Fruit fly (Drosophila melanogaster) whole organism, embryonic: ENCODE results near the gene UBL3.
A peak's percentile ranks its signal among the peaks of the same experiment; 100 is the strongest.

ENCODE experiments used
- Bgb ChIP-seq: fragments of 200-800 bp; sonication (Bioruptor generic); IDR thresholded peaks from 2 replicates; pipeline ENCODE4 v1.3.6; 2022; ENCODE audit warnings: missing biosample characterization, missing genetic modification characterization; ENCODE audit not compliant: partially characterized antibody
- CG10147 ChIP-seq: fragments of 200-800 bp; sonication (Bioruptor generic); optimal IDR thresholded peaks from 2 replicates; lab custom pipeline; 2019; ENCODE audit warnings: missing biosample characterization, mild to moderate bottlenecking, missing genetic modification characterization, moderate library complexity
- CG11085 ChIP-seq: fragments of 200-800 bp; sonication (Bioruptor generic); IDR thresholded peaks from 2 replicates; pipeline ENCODE4 v1.3.6; 2022; ENCODE audit warnings: missing biosample characterization, missing genetic modification characterization
- CG13123 ChIP-seq: fragments of 200-800 bp; sonication (Bioruptor generic); optimal IDR thresholded peaks from 2 replicates; lab custom pipeline; 2016; ENCODE audit warnings: missing biosample characterization, missing genetic modification characterization
- CG13424 ChIP-seq: fragments of 200-800 bp; sonication (Bioruptor generic); optimal IDR thresholded peaks from 2 replicates; lab custom pipeline; 2019; ENCODE audit warnings: missing biosample characterization, mild to moderate bottlenecking, missing genetic modification characterization, moderate library complexity
- CG1602 ChIP-seq: fragments of 200-800 bp; sonication (Bioruptor generic); optimal IDR thresholded peaks from 3 replicates; lab custom pipeline; 2016; ENCODE audit warnings: missing biosample characterization, missing genetic modification characterization
- CG18599 ChIP-seq: fragments of 200-800 bp; sonication (Bioruptor generic); optimal IDR thresholded peaks from 3 replicates; lab custom pipeline; 2017; ENCODE audit warnings: missing biosample characterization, missing genetic modification characterization, mild to moderate bottlenecking, moderate library complexity, missing genetic modification reagents
- CG2116 ChIP-seq: fragments of 200-800 bp; sonication (Bioruptor generic); optimal IDR thresholded peaks from 3 replicates; lab custom pipeline; 2018; ENCODE audit warnings: missing biosample characterization, mild to moderate bottlenecking, missing genetic modification characterization
- CG2120 ChIP-seq: fragments of 200-800 bp; sonication (Bioruptor generic); optimal IDR thresholded peaks from 3 replicates; lab custom pipeline; 2016; ENCODE audit warnings: missing biosample characterization, missing genetic modification characterization
- CG33557 ChIP-seq: fragments of 200-800 bp; sonication (Bioruptor generic); optimal IDR thresholded peaks from 2 replicates; lab custom pipeline; 2019; ENCODE audit warnings: missing biosample characterization, mild to moderate bottlenecking, missing genetic modification characterization, moderate library complexity
- CG3838 ChIP-seq: fragments of 200-800 bp; sonication (Bioruptor generic); optimal IDR thresholded peaks from 3 replicates; lab custom pipeline; 2016; ENCODE audit warnings: missing biosample characterization, missing genetic modification characterization
- CG42726 ChIP-seq: fragments of 200-800 bp; sonication (Bioruptor generic); IDR thresholded peaks from 2 replicates; pipeline ENCODE4 v1.3.6; 2022; ENCODE audit warnings: missing biosample characterization, missing genetic modification characterization; ENCODE audit not compliant: partially characterized antibody
- CG4328 ChIP-seq: fragments of 200-800 bp; sonication (Bioruptor generic); optimal IDR thresholded peaks from 3 replicates; lab custom pipeline; 2017; ENCODE audit warnings: missing biosample characterization, missing genetic modification reagents, missing genetic modification characterization
- CG4820 ChIP-seq: fragments of 200-800 bp; sonication (Bioruptor generic); optimal IDR thresholded peaks from 3 replicates; lab custom pipeline; 2016; ENCODE audit warnings: missing biosample characterization, missing genetic modification characterization
- CG4854 ChIP-seq: fragments of 200-800 bp; sonication (Bioruptor generic); optimal IDR thresholded peaks from 2 replicates; lab custom pipeline; 2016; ENCODE audit warnings: missing biosample characterization, missing genetic modification characterization, inconsistent platforms
- CG6689 ChIP-seq: fragments of 200-800 bp; sonication (Bioruptor generic); IDR thresholded peaks from 2 replicates; pipeline ENCODE4 v1.3.6; 2022; ENCODE audit warnings: missing biosample characterization, missing genetic modification characterization
- CG9727 ChIP-seq: fragments of 200-800 bp; sonication (Bioruptor generic); optimal IDR thresholded peaks from 3 replicates; lab custom pipeline; 2017; ENCODE audit warnings: missing biosample characterization, mild to moderate bottlenecking, missing genetic modification characterization
- CrebB ChIP-seq: fragments of 200-800 bp; sonication (Bioruptor generic); optimal IDR thresholded peaks from 3 replicates; lab custom pipeline; 2018; ENCODE audit warnings: missing biosample characterization, mild to moderate bottlenecking, missing genetic modification characterization
- Dfd ChIP-seq, 2 experiments: fragments of >200 bp; optimal IDR thresholded peaks; 2 replicates each; lab custom pipeline; 2017; ENCODE audit warnings: missing biosample characterization in 2 of 2, missing genetic modification characterization in 2 of 2
- Dip2 ChIP-seq: fragments of 200-800 bp; sonication (Bioruptor generic); IDR thresholded peaks from 2 replicates; pipeline ENCODE4 v1.3.6; 2022; ENCODE audit warnings: missing biosample characterization, missing genetic modification characterization
- H2.0 ChIP-seq: fragments of 200-800 bp; sonication (Bioruptor generic); IDR thresholded peaks from 2 replicates; pipeline ENCODE4 v1.3.6; 2022; ENCODE audit warnings: missing biosample characterization, missing genetic modification characterization
- MTF-1 ChIP-seq: fragments of 200-800 bp; sonication (Bioruptor generic); optimal IDR thresholded peaks from 2 replicates; lab custom pipeline; 2018; ENCODE audit warnings: missing biosample characterization, mild to moderate bottlenecking, missing genetic modification characterization, borderline replicate concordance
- Mad ChIP-seq: fragments of 200-800 bp; sonication (Bioruptor generic); optimal IDR thresholded peaks from 2 replicates; lab custom pipeline; 2016; ENCODE audit warnings: missing biosample characterization, missing genetic modification characterization
- Ptx1 ChIP-seq: fragments of 200-800 bp; sonication (Bioruptor generic); IDR thresholded peaks from 2 replicates; pipeline ENCODE4 v1.3.6; 2022; ENCODE audit warnings: missing biosample characterization, missing genetic modification characterization
- Sox100B ChIP-seq: fragments of 200-800 bp; sonication (Bioruptor generic); optimal IDR thresholded peaks from 3 replicates; lab custom pipeline; 2018; ENCODE audit warnings: missing biosample characterization, mild to moderate bottlenecking, missing genetic modification characterization
- Spps ChIP-seq: fragments of 200-800 bp; sonication (Bioruptor generic); optimal IDR thresholded peaks from 2 replicates; lab custom pipeline; 2018; ENCODE audit warnings: missing biosample characterization, mild to moderate bottlenecking, missing genetic modification characterization
- Sry-δ ChIP-seq: fragments of 200-800 bp; sonication (Bioruptor generic); optimal IDR thresholded peaks from 2 replicates; lab custom pipeline; 2016; ENCODE audit warnings: missing biosample characterization, missing genetic modification characterization
- Vsx1 ChIP-seq: fragments of 200-800 bp; sonication (Bioruptor generic); optimal IDR thresholded peaks from 2 replicates; lab custom pipeline; 2017; ENCODE audit warnings: missing biosample characterization, mild to moderate bottlenecking, missing genetic modification characterization, missing genetic modification reagents
- amos ChIP-seq: fragments of 200-800 bp; sonication (Bioruptor generic); IDR thresholded peaks from 2 replicates; pipeline ENCODE4 v1.3.6; 2022; ENCODE audit warnings: missing biosample characterization, missing genetic modification characterization; ENCODE audit not compliant: partially characterized antibody
- ash1 ChIP-seq: fragments of 200-800 bp; sonication (Bioruptor generic); optimal IDR thresholded peaks from 2 replicates; lab custom pipeline; 2018; ENCODE audit warnings: missing biosample characterization, mild to moderate bottlenecking, missing genetic modification characterization
- eve ChIP-seq, 2 experiments: fragments of >200 bp; optimal IDR thresholded peaks; 2 replicates each; lab custom pipeline; 2017; ENCODE audit warnings: missing biosample characterization in 2 of 2, missing genetic modification characterization in 2 of 2
- gfzf ChIP-seq: fragments of 200-800 bp; sonication (Bioruptor generic); optimal IDR thresholded peaks from 2 replicates; lab custom pipeline; 2016; ENCODE audit warnings: missing biosample characterization, mild to moderate bottlenecking, missing genetic modification characterization, moderate library complexity
- grau ChIP-seq: fragments of 200-800 bp; optimal IDR thresholded peaks from 3 replicates; lab custom pipeline; 2019; ENCODE audit warnings: missing biosample characterization, mild to moderate bottlenecking, missing genetic modification characterization, moderate library complexity
- grn ChIP-seq: fragments of 200-800 bp; sonication (Bioruptor generic); optimal IDR thresholded peaks from 3 replicates; lab custom pipeline; 2017; ENCODE audit warnings: missing biosample characterization, missing genetic modification characterization
- insv ChIP-seq, 2 experiments: fragments of 200-800 bp; sonication (Bioruptor generic); optimal IDR thresholded peaks; 3 replicates each; lab custom pipeline; 2016 to 2018; ENCODE audit warnings: missing biosample characterization in 2 of 2, missing genetic modification characterization in 2 of 2
- odd ChIP-seq: fragments of 200-800 bp; sonication (Bioruptor generic); optimal IDR thresholded peaks from 2 replicates; lab custom pipeline; 2017; ENCODE audit warnings: missing biosample characterization, mild to moderate bottlenecking, missing genetic modification characterization
- onecut ChIP-seq: fragments of 200-800 bp; sonication (Bioruptor generic); IDR thresholded peaks from 2 replicates; pipeline ENCODE4 v1.3.6; 2022; ENCODE audit warnings: missing biosample characterization, missing genetic modification characterization
- otp ChIP-seq: fragments of 200-800 bp; sonication (Bioruptor generic); IDR thresholded peaks from 3 replicates; pipeline ENCODE4, ENCODE4 v1.3.6; 2022; ENCODE audit warnings: missing biosample characterization, missing genetic modification characterization
- pfk ChIP-seq: fragments of 200-800 bp; sonication (Bioruptor generic); optimal IDR thresholded peaks from 2 replicates; lab custom pipeline; 2018; ENCODE audit warnings: missing biosample characterization, mild to moderate bottlenecking, missing genetic modification characterization, moderate library complexity
- psq ChIP-seq: fragments of 200-800 bp; sonication (Bioruptor generic); optimal IDR thresholded peaks from 2 replicates; lab custom pipeline; 2017; ENCODE audit warnings: missing biosample characterization, missing genetic modification characterization
- repo ChIP-seq: fragments of 200-800 bp; sonication (Bioruptor generic); optimal IDR thresholded peaks from 2 replicates; lab custom pipeline; 2016; ENCODE audit warnings: missing biosample characterization, missing genetic modification characterization
- scrt ChIP-seq: fragments of 200-800 bp; sonication (Bioruptor generic); optimal IDR thresholded peaks from 2 replicates; lab custom pipeline; 2018; ENCODE audit warnings: missing biosample characterization, mild to moderate bottlenecking, missing genetic modification characterization, moderate library complexity
- sr ChIP-seq: fragments of 200-800 bp; sonication (Bioruptor generic); IDR thresholded peaks from 3 replicates; pipeline ENCODE4 v1.3.6; 2022; ENCODE audit warnings: missing biosample characterization, missing genetic modification characterization
- stc ChIP-seq: fragments of 200-800 bp; sonication (Bioruptor generic); IDR thresholded peaks from 2 replicates; pipeline ENCODE4 v1.3.6; 2022; ENCODE audit warnings: missing biosample characterization, missing genetic modification characterization
- stwl ChIP-seq: fragments of 200-800 bp; sonication (Bioruptor generic); optimal IDR thresholded peaks from 3 replicates; lab custom pipeline; 2018; ENCODE audit warnings: missing biosample characterization, mild to moderate bottlenecking, missing genetic modification characterization, moderate library complexity
- trh ChIP-seq: fragments of 200-800 bp; sonication (Bioruptor generic); optimal IDR thresholded peaks from 2 replicates; lab custom pipeline; 2016; ENCODE audit warnings: missing biosample characterization, missing genetic modification characterization
- usp ChIP-seq: fragments of >200 bp; optimal IDR thresholded peaks from 2 replicates; lab custom pipeline; 2017; ENCODE audit warnings: missing biosample characterization, missing genetic modification characterization
- vvl ChIP-seq: fragments of 200-800 bp; sonication (Bioruptor generic); IDR thresholded peaks from 2 replicates; pipeline ENCODE4 v1.3.6; 2022; ENCODE audit warnings: missing biosample characterization, missing genetic modification characterization

Gene UBL3

DNA sequence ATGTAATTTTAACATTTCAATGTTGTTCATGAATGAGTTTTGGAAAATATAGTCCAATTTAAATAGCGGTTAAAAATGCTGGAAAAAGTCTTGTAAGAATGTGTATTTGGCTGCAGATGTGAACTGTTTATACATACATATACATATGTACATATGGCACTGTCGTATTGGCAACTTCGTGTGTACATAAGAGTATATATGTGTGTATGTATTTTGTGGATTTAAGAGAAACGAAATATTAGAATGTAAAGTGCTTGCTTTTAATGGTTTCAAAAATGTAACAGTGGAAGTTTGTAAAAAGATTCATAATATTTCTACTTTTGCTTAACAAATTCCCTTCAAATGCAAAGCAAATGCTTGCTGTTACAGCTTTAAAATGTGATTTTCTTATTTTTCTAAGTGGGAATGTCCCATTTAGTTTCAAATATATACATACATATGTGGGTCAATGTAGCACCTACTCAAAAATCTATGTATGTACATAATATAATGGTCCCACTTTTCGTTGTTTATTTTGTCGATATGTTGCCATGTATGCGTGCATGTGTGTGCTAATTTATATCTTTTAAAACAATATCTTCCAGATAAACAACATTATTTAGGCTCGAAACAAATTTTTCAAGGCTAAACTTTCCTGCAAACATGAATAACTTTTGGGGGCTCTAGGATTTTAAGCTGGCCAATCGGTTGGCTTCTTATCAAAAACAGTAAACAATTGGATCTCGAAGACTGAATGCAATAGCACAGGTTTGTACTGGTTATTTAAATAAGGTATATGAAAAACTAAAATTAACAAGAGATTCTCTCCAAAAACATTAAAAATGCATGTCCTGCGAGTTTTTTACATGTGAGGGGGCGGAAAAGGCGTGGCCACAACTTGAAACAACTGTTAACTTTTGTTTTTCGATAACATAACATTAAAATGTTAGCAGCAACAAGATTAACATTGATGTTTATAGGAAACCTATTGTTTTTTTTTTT, 18.1 kb upstream of the UBL3 start (continued):
- TF ChIP-seq CG11085 (no peak), Dfd (GFP tag; optimal IDR thresholded peaks at IDR 0.05; lab: Kevin White, UChicago) (no peak), CG33557 (GFP tag; lab: Kevin White, UChicago) (peak; percentile 53), stwl (tag; lab: Kevin White, UChicago) (no peak), Mad (GFP tag; lab: Kevin White, UChicago) (peak; percentile 46), Bgb (GFP tag; lab: Robert Waterston, UW) (no peak), CrebB (peak; percentile 89), CG2116 (GFP tag; lab: Kevin White, UChicago) (peak; percentile 56), CG3838 (GFP tag; lab: Kevin White, UChicago) (peak; percentile 34), gfzf (GFP tag; lab: Kevin White, UChicago) (no peak), scrt (GFP tag; lab: Kevin White, UChicago) (no peak), CG42726 (GFP tag; lab: Robert Waterston, UW) (no peak), CG1602 (GFP tag; lab: Kevin White, UChicago) (peak; percentile 40), stc (GFP tag; lab: Robert Waterston, UW) (no peak), onecut (peak; percentile 53), CG6689 (no peak), vvl (GFP tag; lab: Robert Waterston, UW) (peak; percentile 49; the same call in 1 of the 2 replicates), CG13123 (peak; percentile 38), Ptx1 (GFP tag; lab: Robert Waterston, UW) (no peak), psq (GFP tag; lab: Kevin White, UChicago) (peak; percentile 3), CG2120 (peak; percentile 57), ash1 (GFP tag; lab: Kevin White, UChicago) (peak; percentile 60), insv (GFP tag; optimal IDR thresholded peaks at IDR 0.05; lab: Kevin White, UChicago) (peak in 1 of 2 experiments; percentile 84), amos (GFP tag; lab: Robert Waterston, UW) (no peak), CG9727 (GFP tag; lab: Kevin White, UChicago) (peak; percentile 63), pfk (GFP tag; lab: Kevin White, UChicago) (peak; percentile 82), grau (tag; lab: Kevin White, UChicago) (no peak), MTF-1 (no peak), CG4854 (peak; percentile 50), Spps (tag; lab: Kevin White, UChicago) (no peak), odd (GFP tag; lab: Kevin White, UChicago) (no peak), CG4820 (GFP tag; lab: Kevin White, UChicago) (no peak), CG13424 (tag; lab: Kevin White, UChicago) (peak; percentile 55), Vsx1 (GFP tag; lab: Kevin White, UChicago) (no peak), eve (GFP tag; optimal IDR thresholded peaks at IDR 0.05; lab: Kevin White, UChicago) (no peak), sr (no peak), usp (GFP tag; lab: Kevin White, UChicago) (no peak), CG18599 (GFP tag; lab: Kevin White, UChicago) (no peak), H2.0 (GFP tag; lab: Robert Waterston, UW) (no peak), repo (GFP tag; lab: Kevin White, UChicago) (peak; percentile 51), grn (GFP tag; lab: Kevin White, UChicago) (peak; percentile 48), otp (GFP tag; lab: Robert Waterston, UW) (0 out of 3 replicates have a peak, but pooled peaks have one; percentile 51), Dip2 (GFP tag; lab: Robert Waterston, UW) (no peak), trh (GFP tag; lab: Kevin White, UChicago) (peak; percentile 25), CG4328 (peak; percentile 85), Sry-δ (peak; percentile 25), CG10147 (GFP tag; lab: Kevin White, UChicago) (no peak), Sox100B (GFP tag; lab: Kevin White, UChicago) (no peak)
